Worm (Caenorhabditis elegans) whole organism, L2 larva: ENCODE data around the gene sri-62.

Source experiments
- C34F6.9 ChIP-seq: fragments of 150-350 bp; optimal IDR thresholded peaks from 2 replicates; lab custom pipeline; 2014; ENCODE audit warnings: missing biosample characterization, missing genetic modification characterization
- ZK546.5 ChIP-seq: sonication (generic microtip); optimal IDR thresholded peaks from 2 replicates; lab custom pipeline; 2017; ENCODE audit warnings: missing biosample characterization, missing genetic modification characterization
- alr-1 ChIP-seq: fragments of 150-350 bp; optimal IDR thresholded peaks from 2 replicates; lab custom pipeline; 2014; ENCODE audit warnings: missing biosample characterization, missing genetic modification characterization
- blmp-1 ChIP-seq: sonication (generic microtip); optimal IDR thresholded peaks from 2 replicates; lab custom pipeline; 2017; ENCODE audit warnings: missing genetic modification characterization, mild to moderate bottlenecking, missing compliant biosample characterization, antibody characterized with exemption, moderate library complexity; ENCODE audit not compliant: insufficient read depth
- ceh-82 ChIP-seq: fragments of 150-350 bp; optimal IDR thresholded peaks from 2 replicates; lab custom pipeline; 2014; ENCODE audit warnings: missing biosample characterization, missing genetic modification characterization
- crh-2 ChIP-seq: sonication (generic microtip); optimal IDR thresholded peaks from 2 replicates; lab custom pipeline; 2017; ENCODE audit warnings: missing biosample characterization, missing genetic modification characterization
- dmd-4 ChIP-seq: sonication (generic microtip); optimal IDR thresholded peaks from 2 replicates; lab custom pipeline; 2017; ENCODE audit warnings: missing biosample characterization, missing genetic modification characterization
- egl-27 ChIP-seq: sonication (generic microtip); optimal IDR thresholded peaks from 3 replicates; lab custom pipeline; 2017; ENCODE audit warnings: missing biosample characterization, missing genetic modification reagents, missing genetic modification characterization
- elt-1 ChIP-seq: fragments of 150-350 bp; optimal IDR thresholded peaks from 2 replicates; lab custom pipeline; 2014; ENCODE audit warnings: missing biosample characterization, missing genetic modification characterization
- elt-3 ChIP-seq: sonication (generic microtip); optimal IDR thresholded peaks from 2 replicates; lab custom pipeline; 2017; ENCODE audit warnings: missing biosample characterization, missing genetic modification characterization
- gmeb-1 ChIP-seq: fragments of 150-350 bp; optimal IDR thresholded peaks from 2 replicates; lab custom pipeline; 2014; ENCODE audit warnings: missing biosample characterization, missing genetic modification characterization
- lin-11 ChIP-seq: fragments of 150-350 bp; sonication (generic microtip); optimal IDR thresholded peaks from 2 replicates; lab custom pipeline; 2014; ENCODE audit warnings: missing biosample characterization, missing genetic modification characterization, inconsistent platforms, mixed read lengths
- lin-39 ChIP-seq: fragments of 150-350 bp; optimal IDR thresholded peaks from 2 replicates; lab custom pipeline; 2014; ENCODE audit warnings: missing biosample characterization, missing genetic modification reagents, missing genetic modification characterization
- lsy-2 ChIP-seq, 2 experiments: fragments of 150-350 bp in 1 of 2; sonication (generic microtip) in 1 of 2; optimal IDR thresholded peaks; 2 replicates each; lab custom pipeline; 2014 to 2017; ENCODE audit warnings: missing biosample characterization in 2 of 2, missing genetic modification characterization in 2 of 2
- mbf-1 ChIP-seq: sonication (generic microtip); optimal IDR thresholded peaks from 2 replicates; lab custom pipeline; 2017; ENCODE audit warnings: missing biosample characterization, missing genetic modification characterization
- mdl-1 ChIP-seq, 2 experiments: fragments of 150-350 bp in 1 of 2; sonication (generic microtip) in 1 of 2; optimal IDR thresholded peaks; 2 replicates each; lab custom pipeline; 2017; ENCODE audit warnings: missing biosample characterization in 2 of 2, missing genetic modification characterization in 2 of 2
- nhr-10 ChIP-seq: sonication (generic microtip); optimal IDR thresholded peaks from 2 replicates; lab custom pipeline; 2017; ENCODE audit warnings: missing biosample characterization, missing genetic modification characterization
- nhr-11 ChIP-seq: fragments of 150-350 bp; optimal IDR thresholded peaks from 2 replicates; lab custom pipeline; 2014; ENCODE audit warnings: missing biosample characterization, missing genetic modification characterization
- nhr-12 ChIP-seq: fragments of 150-350 bp; optimal IDR thresholded peaks from 2 replicates; lab custom pipeline; 2014; ENCODE audit warnings: missing biosample characterization, missing genetic modification characterization
- nhr-129 ChIP-seq: fragments of 150-350 bp; optimal IDR thresholded peaks from 2 replicates; lab custom pipeline; 2014; ENCODE audit warnings: missing biosample characterization, missing genetic modification characterization
- nhr-237 ChIP-seq: fragments of 150-350 bp; optimal IDR thresholded peaks from 2 replicates; lab custom pipeline; 2014; ENCODE audit warnings: missing biosample characterization, missing genetic modification characterization
- nhr-25 ChIP-seq: fragments of 150-350 bp; sonication (generic microtip); optimal IDR thresholded peaks from 3 replicates; lab custom pipeline; 2014; ENCODE audit warnings: missing biosample characterization, missing genetic modification characterization
- nhr-6 ChIP-seq: fragments of 150-350 bp; optimal IDR thresholded peaks from 2 replicates; lab custom pipeline; 2014; ENCODE audit warnings: missing biosample characterization, missing genetic modification characterization
- nhr-77 ChIP-seq: fragments of 150-350 bp; optimal IDR thresholded peaks from 2 replicates; lab custom pipeline; 2014; ENCODE audit warnings: missing biosample characterization, missing genetic modification characterization
- peb-1 ChIP-seq: fragments of 150-350 bp; optimal IDR thresholded peaks from 2 replicates; lab custom pipeline; 2014; ENCODE audit warnings: missing biosample characterization, missing genetic modification characterization
- sem-4 ChIP-seq: fragments of 150-350 bp; optimal IDR thresholded peaks from 2 replicates; lab custom pipeline; 2014; ENCODE audit warnings: missing biosample characterization, missing genetic modification reagents, missing genetic modification characterization
- skn-1 ChIP-seq: sonication (generic microtip); optimal IDR thresholded peaks from 2 replicates; lab custom pipeline; 2017; ENCODE audit warnings: missing biosample characterization, missing genetic modification characterization
- sma-3 ChIP-seq: sonication (generic microtip); optimal IDR thresholded peaks from 2 replicates; lab custom pipeline; 2016; ENCODE audit warnings: missing genetic modification reagents, missing genetic modification characterization, missing compliant biosample characterization
- snpc-4 ChIP-seq: fragments of 150-350 bp; optimal IDR thresholded peaks from 2 replicates; lab custom pipeline; 2014; ENCODE audit warnings: missing biosample characterization, missing genetic modification characterization
- unc-39 ChIP-seq: fragments of 150-350 bp; optimal IDR thresholded peaks from 2 replicates; lab custom pipeline; 2014; ENCODE audit warnings: missing biosample characterization, missing genetic modification characterization
- unc-55 ChIP-seq: fragments of 150-350 bp; sonication (generic microtip); optimal IDR thresholded peaks from 3 replicates; lab custom pipeline; 2014; ENCODE audit warnings: missing biosample characterization, missing genetic modification reagents, missing genetic modification characterization
- unc-62 ChIP-seq: fragments of 150-350 bp; optimal IDR thresholded peaks from 2 replicates; lab custom pipeline; 2014; ENCODE audit warnings: missing biosample characterization, missing genetic modification reagents, missing genetic modification characterization
- zag-1 ChIP-seq: fragments of 150-350 bp; optimal IDR thresholded peaks from 2 replicates; lab custom pipeline; 2014; ENCODE audit warnings: missing biosample characterization, missing genetic modification characterization
- ztf-1 ChIP-seq: fragments of 200-800 bp; sonication (Bioruptor generic); conservative IDR thresholded peaks from 2 replicates; pipeline ENCODE4 v1.3.6; 2022; ENCODE audit warnings: missing genetic modification characterization, missing compliant biosample characterization
- ztf-4 ChIP-seq: fragments of 150-350 bp; optimal IDR thresholded peaks from 2 replicates; lab custom pipeline; 2014; ENCODE audit warnings: missing biosample characterization, missing genetic modification characterization

The sri-62 gene

DNA sequence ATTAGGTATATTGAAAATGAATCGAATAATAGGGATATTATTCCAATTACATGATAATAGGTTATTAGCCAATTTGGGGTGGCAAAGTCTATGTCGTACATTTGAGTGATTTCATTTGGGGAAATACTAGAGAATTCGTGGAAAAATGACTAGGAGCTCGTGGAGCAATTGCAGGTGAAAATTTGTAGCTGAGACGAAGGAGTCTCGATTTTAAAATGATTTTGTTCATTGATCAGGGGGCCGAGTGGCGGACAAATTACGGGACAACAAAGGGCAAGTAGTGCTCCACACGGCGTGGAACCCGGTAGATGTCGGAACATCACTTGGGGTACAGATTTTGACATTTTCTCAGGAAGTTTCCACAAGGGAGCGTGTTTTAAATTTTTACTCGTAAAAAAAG lies at the start of gene sri-62:
Gene sri-62, minus strand, starts transcription at position 101 of the 400 bp plus-strand sequence.
- TF ChIP-seq crh-2 (tag; lab: Kevin White, UChicago), result no peak
- no peak for TF ChIP-seq ZK546.5 (tag; lab: Kevin White, UChicago)
- no peak for TF ChIP-seq peb-1 (tag; lab: Kevin White, UChicago)
- TF ChIP-seq lsy-2 (tag; optimal IDR thresholded peaks at IDR 0.05; lab: Kevin White, UChicago), result no peak
- TF ChIP-seq skn-1 (tag; lab: Kevin White, UChicago), result no peak
- no peak for TF ChIP-seq sem-4 (tag; lab: Kevin White, UChicago)
- TF ChIP-seq dmd-4 (tag; lab: Kevin White, UChicago), result no peak
- TF ChIP-seq snpc-4 (tag; lab: Kevin White, UChicago), result no peak
- TF ChIP-seq unc-39 (tag; lab: Kevin White, UChicago), result no peak
- TF ChIP-seq blmp-1 (tag; lab: Kevin White, UChicago), result no peak
- no peak for TF ChIP-seq elt-3
- no peak for TF ChIP-seq unc-55 (GFP tag; lab: Kevin White, UChicago)
- TF ChIP-seq alr-1, result no peak
- TF ChIP-seq zag-1, result no peak
- no peak for TF ChIP-seq unc-62 (GFP tag; lab: Kevin White, UChicago)
- no peak for TF ChIP-seq nhr-11 (tag; lab: Kevin White, UChicago)

DNA sequence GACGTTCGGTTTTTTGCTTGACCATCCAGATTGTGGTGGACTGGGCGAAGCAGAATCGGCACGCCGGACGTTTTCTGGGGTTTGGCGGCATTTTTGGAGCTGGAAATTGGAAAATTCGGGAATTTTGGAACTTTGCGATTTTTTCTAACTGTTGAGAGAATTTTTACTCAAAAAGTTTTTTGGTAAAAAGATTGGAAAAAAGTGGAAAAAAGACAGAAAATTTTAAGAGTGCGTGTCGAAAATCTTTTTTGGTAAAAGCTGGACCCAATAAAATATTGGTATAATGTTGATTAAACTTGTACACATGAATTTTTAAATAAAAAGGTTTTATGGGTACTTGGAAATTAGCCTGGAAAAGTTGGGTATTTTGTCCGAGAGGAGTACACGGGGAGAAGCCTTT lies 44.0 kb upstream of the sri-62 start, which contains the start of gene T05A8.7:
Gene T05A8.7, minus strand, starts transcription at position 101 of the 400 bp plus-strand sequence.
- TF ChIP-seq nhr-25 (tag; lab: Kevin White, UChicago) (no peak), sem-4 (tag; lab: Kevin White, UChicago) (no peak), mbf-1 (no peak), blmp-1 (tag; lab: Kevin White, UChicago) (no peak), mdl-1 (tag; optimal IDR thresholded peaks at IDR 0.05; lab: Kevin White, UChicago) (no peak), lin-11 (tag; lab: Kevin White, UChicago) (no peak), nhr-11 (tag; lab: Kevin White, UChicago) (no peak), nhr-237 (tag; lab: Kevin White, UChicago) (no peak), nhr-6 (tag; lab: Kevin White, UChicago) (no peak), ztf-1 (GFP tag; lab: Robert Waterston, UW) (no peak), gmeb-1 (tag; lab: Kevin White, UChicago) (no peak), nhr-12 (tag; lab: Kevin White, UChicago) (no peak), ztf-4 (tag; lab: Kevin White, UChicago) (no peak), dmd-4 (tag; lab: Kevin White, UChicago) (no peak), lin-39 (tag; lab: Kevin White, UChicago) (no peak), crh-2 (tag; lab: Kevin White, UChicago) (no peak), alr-1 (no peak), peb-1 (tag; lab: Kevin White, UChicago) (no peak), nhr-77 (tag; lab: Kevin White, UChicago) (no peak), nhr-10 (tag; lab: Kevin White, UChicago) (no peak)

DNA sequence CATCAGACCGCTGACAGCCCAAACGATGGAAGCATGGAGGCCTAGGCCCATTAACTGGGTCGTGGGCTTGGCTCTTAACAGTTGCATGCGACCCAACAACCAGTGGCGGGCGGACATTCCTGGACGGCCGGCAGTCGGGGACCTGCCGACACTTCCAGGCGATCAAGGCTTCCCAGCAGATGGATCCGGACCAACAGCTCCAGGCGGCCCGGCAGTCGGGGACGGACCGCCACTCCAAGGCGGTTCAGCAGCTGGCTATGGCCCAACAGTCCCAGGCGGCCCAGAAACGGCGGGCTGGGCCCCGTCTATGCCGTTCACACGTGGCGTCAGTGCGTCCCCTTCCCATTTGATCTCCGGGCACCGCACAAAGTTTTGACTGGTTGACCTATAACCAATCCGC lies 43.1 kb upstream of the sri-62 start:
- TF ChIP-seq sma-3 (GFP tag; lab: Kevin White, UChicago), result no peak
- no peak for TF ChIP-seq ztf-4 (tag; lab: Kevin White, UChicago)
- TF ChIP-seq ceh-82 (tag; lab: Kevin White, UChicago), result no peak
- no peak for TF ChIP-seq egl-27 (tag; lab: Kevin White, UChicago)
- no peak for TF ChIP-seq skn-1 (tag; lab: Kevin White, UChicago)
- no peak for TF ChIP-seq elt-1 (tag; lab: Kevin White, UChicago)
- TF ChIP-seq lin-39 (tag; lab: Kevin White, UChicago), result no peak
- no peak for TF ChIP-seq lin-11 (tag; lab: Kevin White, UChicago)
- no peak for TF ChIP-seq nhr-129
- no peak for TF ChIP-seq unc-55 (GFP tag; lab: Kevin White, UChicago)

DNA sequence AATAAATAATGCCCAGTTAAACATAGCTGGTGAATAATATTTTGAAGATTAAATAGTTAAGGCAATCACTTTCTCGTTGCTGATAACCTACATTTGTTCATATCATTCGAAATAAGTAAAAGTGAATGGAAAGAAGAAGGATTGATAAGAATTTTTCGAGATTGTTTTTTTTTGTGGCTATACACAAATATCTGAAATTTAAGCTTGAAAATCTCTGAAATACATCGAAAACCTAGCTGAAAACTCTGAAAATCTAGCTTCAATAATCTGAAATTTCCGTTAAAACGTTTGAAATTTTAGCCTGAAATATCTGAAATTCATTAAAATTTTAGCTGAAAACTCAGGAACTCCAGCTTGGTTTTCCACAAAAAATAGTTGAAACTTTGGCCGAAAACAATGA lies 41.3 kb upstream of the sri-62 start, which contains the start of gene T05A8.6:
Gene T05A8.6, minus strand, starts transcription at position 101 of the 400 bp plus-strand sequence.
- no peak for TF ChIP-seq nhr-77 (tag; lab: Kevin White, UChicago)
- TF ChIP-seq snpc-4 (tag; lab: Kevin White, UChicago), result no peak
- TF ChIP-seq mdl-1 (tag; optimal IDR thresholded peaks at IDR 0.05; lab: Kevin White, UChicago), result no peak
- no peak for TF ChIP-seq C34F6.9 (tag; lab: Kevin White, UChicago)
- no peak for TF ChIP-seq nhr-129
- TF ChIP-seq, all 48 proteins: peak for 0
